Fruit fly (Drosophila melanogaster): Measurements from ENCODE around the gene CG10418.
A peak's percentile ranks its signal among the peaks of the same experiment; 100 is the strongest.

The CG10418 gene

DNA sequence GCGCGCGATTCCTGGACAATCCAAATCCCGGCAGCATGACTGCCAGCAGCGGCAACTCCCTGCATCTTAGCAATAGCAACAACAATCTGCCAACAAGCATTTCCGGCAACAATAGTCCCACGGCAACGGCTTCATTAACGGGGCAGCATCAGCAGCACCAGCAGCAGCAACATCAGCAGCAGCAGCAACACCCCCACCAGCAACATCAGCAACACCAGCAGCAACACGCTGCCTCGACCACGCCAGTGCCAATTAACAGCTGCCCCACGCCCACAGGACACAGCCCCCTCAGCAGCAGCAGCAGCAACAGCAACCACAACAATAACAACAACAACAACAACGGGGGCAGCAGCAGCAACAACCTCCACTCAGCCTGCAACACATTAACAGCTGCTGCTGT, 6.9 kb upstream of the CG10418 start:
- TF ChIP-seq tai (GFP tag; optimal IDR thresholded peaks at IDR 0.05) (no peak), Dfd (GFP tag; optimal IDR thresholded peaks at IDR 0.05) (peak; percentile 91)

DNA sequence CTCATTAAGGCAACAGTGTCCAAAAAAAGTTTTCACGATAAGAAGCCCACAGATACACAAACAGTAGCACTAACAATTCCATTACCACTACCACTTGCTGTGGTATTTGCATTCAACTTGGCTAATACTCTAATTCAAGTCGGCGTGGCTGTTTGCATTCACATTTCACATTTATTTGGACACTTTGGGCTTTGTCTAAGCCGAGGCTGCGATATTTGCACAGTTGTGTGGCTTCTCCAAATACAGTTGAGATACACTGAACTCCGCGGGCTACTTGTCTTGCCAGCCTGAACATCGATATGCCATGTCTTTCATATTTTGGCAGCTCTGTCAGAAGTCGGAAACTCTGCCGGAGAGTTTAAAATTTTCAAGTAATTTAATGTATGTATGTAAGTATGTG, 13.8 kb downstream of the CG10418 start:
- TF ChIP-seq Jra (GFP tag; optimal IDR thresholded peaks at IDR 0.05): no peak
- no peak for TF ChIP-seq Hnf4 (GFP tag; optimal IDR thresholded peaks at IDR 0.05)
- no peak for TF ChIP-seq fru (GFP tag; optimal IDR thresholded peaks at IDR 0.05)
- no peak for TF ChIP-seq Sp1 (GFP tag; optimal IDR thresholded peaks at IDR 0.05)
- TF ChIP-seq CG9705 (GFP tag; optimal IDR thresholded peaks at IDR 0.05): no peak
- no peak for TF ChIP-seq lola (GFP tag; optimal IDR thresholded peaks at IDR 0.05)

DNA sequence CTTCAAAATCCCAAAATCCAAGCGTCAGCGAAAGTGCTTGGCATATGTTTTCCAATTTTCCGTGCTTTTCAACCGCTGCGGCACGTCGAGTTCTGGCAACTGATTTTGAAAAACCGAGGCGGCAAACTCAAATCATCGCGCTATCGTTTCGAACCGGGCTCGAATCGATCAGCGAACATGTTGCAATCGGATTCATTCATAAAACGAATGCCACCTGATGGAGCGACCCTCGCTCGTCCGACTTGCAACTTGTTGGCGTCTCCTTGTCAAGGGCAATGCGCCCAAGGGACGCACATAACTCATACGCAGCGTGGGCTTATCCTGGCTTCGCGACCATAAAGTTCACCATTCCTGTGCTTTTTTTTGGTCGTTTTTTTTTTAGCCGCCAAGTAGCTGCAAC, 15.0 kb downstream of the CG10418 start, which contains the start of gene CrzR:
Gene CrzR (minus strand): TSS at position 105 of the 400 bp plus-strand sequence.
- TF ChIP-seq CG32264 (GFP tag; optimal IDR thresholded peaks at IDR 0.05) (no peak), Hr83 (GFP tag; optimal IDR thresholded peaks at IDR 0.05; ENCODE audit: poor library complexity, severe bottlenecking) (no peak), dsf (GFP tag; optimal IDR thresholded peaks at IDR 0.05; ENCODE audit: borderline replicate concordance) (no peak), woc (GFP tag; optimal IDR thresholded peaks at IDR 0.05) (no peak), fru (GFP tag; optimal IDR thresholded peaks at IDR 0.05) (no peak)

DNA sequence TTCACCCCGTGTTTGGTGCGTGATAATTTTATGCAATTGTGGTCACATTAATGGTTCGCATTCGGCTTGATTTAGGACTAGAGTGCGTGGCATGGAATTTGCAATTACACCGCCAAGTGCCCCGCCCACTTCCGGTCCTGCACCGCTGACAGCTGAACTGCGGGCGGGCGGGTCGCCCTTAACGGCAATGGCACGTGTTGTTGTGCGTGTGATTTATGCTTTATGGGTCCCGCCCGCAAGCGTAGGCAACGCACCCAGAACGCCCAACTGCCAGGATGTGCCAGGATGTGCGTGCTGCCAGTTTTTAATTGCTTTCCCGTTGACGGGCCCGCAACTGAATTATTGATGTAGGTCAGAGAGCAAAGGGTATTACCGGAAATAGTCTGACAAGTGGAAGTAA, 27.3 kb downstream of the CG10418 start:
- TF ChIP-seq Abd-B (GFP tag; optimal IDR thresholded peaks at IDR 0.05): no peak
- no peak for TF ChIP-seq OdsH (GFP tag; optimal IDR thresholded peaks at IDR 0.05)
- no peak for TF ChIP-seq pan (optimal IDR thresholded peaks at IDR 0.05)
- TF ChIP-seq tai (GFP tag; optimal IDR thresholded peaks at IDR 0.05): no peak
- TF ChIP-seq Hr78 (GFP tag; optimal IDR thresholded peaks at IDR 0.05): no peak
- TF ChIP-seq CG9705 (GFP tag; optimal IDR thresholded peaks at IDR 0.05): no peak
- no peak for TF ChIP-seq usp (GFP tag; optimal IDR thresholded peaks at IDR 0.05)
- TF ChIP-seq brk (GFP tag; optimal IDR thresholded peaks at IDR 0.05): no peak
- no peak for TF ChIP-seq Vsx2 (GFP tag; optimal IDR thresholded peaks at IDR 0.05; ENCODE audit: partially characterized antibody)
- TF ChIP-seq Jra (GFP tag; optimal IDR thresholded peaks at IDR 0.05): no peak
- TF ChIP-seq woc (GFP tag; optimal IDR thresholded peaks at IDR 0.05): no peak
- TF ChIP-seq Dfd (GFP tag; optimal IDR thresholded peaks at IDR 0.05): no peak
- TF ChIP-seq Myc (optimal IDR thresholded peaks at IDR 0.05): no peak
- TF ChIP-seq dl (GFP tag; optimal IDR thresholded peaks at IDR 0.05; ENCODE audit: insufficient read depth in 1 of 2, partially characterized antibody in 2 of 2): no peak
- no peak for TF ChIP-seq dsf (GFP tag; optimal IDR thresholded peaks at IDR 0.05; ENCODE audit: borderline replicate concordance)
- no peak for TF ChIP-seq Hnf4 (GFP tag; optimal IDR thresholded peaks at IDR 0.05)

DNA sequence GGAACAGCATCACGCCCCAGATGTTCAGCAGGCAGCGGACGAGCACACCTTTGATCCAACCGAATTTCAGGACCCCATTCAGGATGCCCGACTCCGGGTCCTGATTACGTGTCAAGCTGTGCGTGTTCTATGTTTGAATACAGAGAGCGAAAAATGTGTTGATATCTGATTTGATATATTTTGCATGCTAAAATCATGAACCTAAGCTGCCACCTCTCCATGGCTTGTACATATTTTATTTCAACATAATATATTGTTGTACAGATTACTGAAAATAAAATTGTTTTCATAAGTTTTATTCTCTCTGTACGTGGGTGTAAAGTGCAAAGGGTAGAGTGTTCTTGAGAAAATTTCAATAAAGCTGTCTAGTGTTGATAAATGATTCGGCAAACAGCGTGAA, 37.9 kb downstream of the CG10418 start:
- TF ChIP-seq Abd-B (GFP tag; optimal IDR thresholded peaks at IDR 0.05) (no peak), HLH106 (tag; optimal IDR thresholded peaks at IDR 0.05) (no peak), fru (GFP tag; optimal IDR thresholded peaks at IDR 0.05) (no peak), tai (GFP tag; optimal IDR thresholded peaks at IDR 0.05) (no peak), usp (GFP tag; optimal IDR thresholded peaks at IDR 0.05) (no peak), rgr (GFP tag; optimal IDR thresholded peaks at IDR 0.05) (no peak), CG9705 (GFP tag; optimal IDR thresholded peaks at IDR 0.05) (no peak), psq (GFP tag; optimal IDR thresholded peaks at IDR 0.05) (no peak), Hr78 (GFP tag; optimal IDR thresholded peaks at IDR 0.05) (no peak), Dfd (GFP tag; optimal IDR thresholded peaks at IDR 0.05) (no peak), dsf (GFP tag; optimal IDR thresholded peaks at IDR 0.05; ENCODE audit: borderline replicate concordance) (no peak), Myc (optimal IDR thresholded peaks at IDR 0.05) (no peak), sv (GFP tag; optimal IDR thresholded peaks at IDR 0.05) (no peak), h (GFP tag; optimal IDR thresholded peaks at IDR 0.05) (no peak), Hnf4 (GFP tag; optimal IDR thresholded peaks at IDR 0.05) (no peak), dmrt93B (GFP tag; optimal IDR thresholded peaks at IDR 0.05) (no peak), Hr83 (GFP tag; optimal IDR thresholded peaks at IDR 0.05; ENCODE audit: poor library complexity, severe bottlenecking) (no peak), Mio (GFP tag; optimal IDR thresholded peaks at IDR 0.05) (no peak), dl (GFP tag; optimal IDR thresholded peaks at IDR 0.05; ENCODE audit: insufficient read depth in 1 of 2, partially characterized antibody in 2 of 2) (no peak), ey (GFP tag; optimal IDR thresholded peaks at IDR 0.05) (no peak)

DNA sequence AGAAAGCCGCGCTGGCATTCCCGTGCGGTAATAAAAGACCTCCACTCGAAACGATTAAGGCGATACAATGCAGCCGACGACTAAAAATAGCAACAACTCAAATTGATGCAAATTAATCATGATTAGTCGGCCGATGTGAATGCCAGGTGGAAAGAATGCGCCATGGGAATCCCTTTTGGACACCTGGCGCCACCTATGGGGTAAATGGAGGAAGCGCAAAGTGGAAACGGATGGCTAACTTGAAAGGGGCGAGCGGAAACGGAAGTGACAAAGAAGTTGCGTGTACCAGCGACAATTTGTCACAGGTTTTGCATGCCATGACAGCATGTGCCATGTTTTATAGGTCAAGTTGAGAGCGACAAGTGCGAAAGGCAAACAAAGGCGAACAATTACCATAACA, 44.1 kb downstream of the CG10418 start:
- TF ChIP-seq tai (GFP tag; optimal IDR thresholded peaks at IDR 0.05): no peak
- TF ChIP-seq rgr (GFP tag; optimal IDR thresholded peaks at IDR 0.05): no peak
- TF ChIP-seq dsf (GFP tag; optimal IDR thresholded peaks at IDR 0.05; ENCODE audit: borderline replicate concordance): no peak
- TF ChIP-seq HLH106 (tag; optimal IDR thresholded peaks at IDR 0.05): no peak
- no peak for TF ChIP-seq Dfd (GFP tag; optimal IDR thresholded peaks at IDR 0.05)
- TF ChIP-seq sage (GFP tag; optimal IDR thresholded peaks at IDR 0.05): no peak
- TF ChIP-seq woc (GFP tag; optimal IDR thresholded peaks at IDR 0.05): no peak
- TF ChIP-seq Sp1 (GFP tag; optimal IDR thresholded peaks at IDR 0.05): no peak
- TF ChIP-seq Mio (GFP tag; optimal IDR thresholded peaks at IDR 0.05): no peak
- TF ChIP-seq Hr78 (GFP tag; optimal IDR thresholded peaks at IDR 0.05): no peak
- TF ChIP-seq ey (GFP tag; optimal IDR thresholded peaks at IDR 0.05): no peak
- TF ChIP-seq Jra (GFP tag; optimal IDR thresholded peaks at IDR 0.05): no peak
- no peak for TF ChIP-seq Dif (GFP tag; optimal IDR thresholded peaks at IDR 0.05; ENCODE audit: partially characterized antibody)
- TF ChIP-seq Hr83 (GFP tag; optimal IDR thresholded peaks at IDR 0.05; ENCODE audit: poor library complexity, severe bottlenecking): no peak
